Fruit fly (Drosophila melanogaster): ENCODE measurements around the gene aurA.

The aurA gene

dm6 chr3R:11974631-11975030, 11.7 kb downstream of the aurA start, which contains the start of gene Tango9 (continued):
- TF ChIP-seq jigr1 (GFP tag; IDR thresholded peaks at IDR 0.05) (no peak), Nf-YC (tag; optimal IDR thresholded peaks at IDR 0.05) (peak; percentile 19), CG10274 (GFP tag; optimal IDR thresholded peaks at IDR 0.05) (peak; percentile 60), CG7963 (GFP tag; IDR thresholded peaks at IDR 0.05; ENCODE audit: partially characterized antibody) (no peak), CG8290 (GFP tag; optimal IDR thresholded peaks at IDR 0.05) (no peak), CG8290 (tag; optimal IDR thresholded peaks at IDR 0.05) (peak in 1 of 2 experiments; percentile 36), CG5245 (GFP tag; optimal IDR thresholded peaks at IDR 0.05) (no peak), scrt (GFP tag; optimal IDR thresholded peaks at IDR 0.05) (peak; percentile 99), CG12659 (GFP tag; optimal IDR thresholded peaks at IDR 0.05) (peak; percentile 31), CG13624 (GFP tag; optimal IDR thresholded peaks at IDR 0.05) (peak; percentile 16), CG2120 (GFP tag; optimal IDR thresholded peaks at IDR 0.05) (peak; percentile 14), YL-1 (GFP tag; optimal IDR thresholded peaks at IDR 0.05) (peak; percentile 39), kah (GFP tag; optimal IDR thresholded peaks at IDR 0.05) (peak; percentile 94), CG2129 (GFP tag; IDR thresholded peaks at IDR 0.05; ENCODE audit: partially characterized antibody) (no peak), Kr (GFP tag; optimal IDR thresholded peaks at IDR 0.05) (no peak), CG5953 (GFP tag; IDR thresholded peaks at IDR 0.05) (no peak), CG17186 (GFP tag; optimal IDR thresholded peaks at IDR 0.05) (peak; percentile 12), ERR (GFP tag; optimal IDR thresholded peaks at IDR 0.05) (no peak), CG8089 (GFP tag; optimal IDR thresholded peaks at IDR 0.05) (no peak), sna (GFP tag; IDR thresholded peaks at IDR 0.05; ENCODE audit: partially characterized antibody) (no peak), Lhr (GFP tag; optimal IDR thresholded peaks at IDR 0.05) (peak; percentile 48), Ets97D (GFP tag; optimal IDR thresholded peaks at IDR 0.05) (peak; percentile 88), CG11504 (tag; optimal IDR thresholded peaks at IDR 0.05) (peak; percentile 47), Sry-β (GFP tag; optimal IDR thresholded peaks at IDR 0.05) (no peak), stwl (tag; optimal IDR thresholded peaks at IDR 0.05) (peak; percentile 83), Atf6 (GFP tag; IDR thresholded peaks at IDR 0.05) (no peak), cg (GFP tag; optimal IDR thresholded peaks at IDR 0.05) (no peak), pb (GFP tag; optimal IDR thresholded peaks at IDR 0.05) (no peak), sens (GFP tag) (peak; percentile 84), ssp (GFP tag; IDR thresholded peaks at IDR 0.05) (0 out of 2 replicates have a peak, but pooled peaks have one; percentile 5), CG2116 (GFP tag; optimal IDR thresholded peaks at IDR 0.05) (peak; percentile 54), CG2678 (tag; optimal IDR thresholded peaks at IDR 0.05) (no peak), Ravus (GFP tag; IDR thresholded peaks at IDR 0.05) (no peak), CG11247 (GFP tag; IDR thresholded peaks at IDR 0.05) (no peak), CG4730 (GFP tag; IDR thresholded peaks at IDR 0.05) (no peak), CG3995 (GFP tag; optimal IDR thresholded peaks at IDR 0.05) (peak; percentile 47), CG13123 (GFP tag; optimal IDR thresholded peaks at IDR 0.05) (no peak), nmo (GFP tag; optimal IDR thresholded peaks at IDR 0.05) (peak; percentile 25), CG17829 (tag; optimal IDR thresholded peaks at IDR 0.05) (peak; percentile 21), HLH3B (GFP tag; IDR thresholded peaks at IDR 0.05) (0 out of 2 replicates have a peak, but pooled peaks have one; percentile 9), CG7372 (GFP tag; IDR thresholded peaks at IDR 0.05) (0 out of 2 replicates have a peak, but pooled peaks have one; percentile 18), Pdp1 (GFP tag; optimal IDR thresholded peaks at IDR 0.05) (peak in 1 of 2 experiments; percentile 18), CG1603 (tag; optimal IDR thresholded peaks at IDR 0.05) (peak; percentile 71), slbo (GFP tag; IDR thresholded peaks at IDR 0.05) (no peak), CG33557 (GFP tag; optimal IDR thresholded peaks at IDR 0.05) (no peak), btn (GFP tag; optimal IDR thresholded peaks at IDR 0.05) (no peak), CG4617 (GFP tag; optimal IDR thresholded peaks at IDR 0.05; ENCODE audit: borderline replicate concordance) (peak; percentile 45), Fer1 (GFP tag; optimal IDR thresholded peaks at IDR 0.05) (peak; percentile 22), dpn (GFP tag; optimal IDR thresholded peaks at IDR 0.05) (peak in 1 of 2 experiments; percentile 2), odd (GFP tag; optimal IDR thresholded peaks at IDR 0.05) (no peak), CG9797 (GFP tag; optimal IDR thresholded peaks at IDR 0.05) (peak; percentile 84)
